Worm (Caenorhabditis elegans) whole organism, L4 larva: ENCODE data around the gene aakb-2.

Experiments
- egl-43 ChIP-seq: fragments of 200-800 bp; sonication (Bioruptor generic); IDR thresholded peaks from 2 replicates; pipeline ENCODE4 v1.3.6; 2022; ENCODE audit warnings: missing genetic modification reagents, missing genetic modification characterization, missing compliant biosample characterization
- nhr-102 ChIP-seq: sonication (generic microtip); optimal IDR thresholded peaks from 2 replicates; lab custom pipeline; 2016; ENCODE audit warnings: mild to moderate bottlenecking, missing genetic modification characterization, moderate library complexity, missing compliant biosample characterization
- nhr-76 ChIP-seq: fragments of 150-350 bp; optimal IDR thresholded peaks from 2 replicates; lab custom pipeline; 2014; ENCODE audit warnings: missing biosample characterization, missing genetic modification characterization
- unc-62 ChIP-seq, 3 experiments: fragments of 150-350 bp in 1 of 3; sonication (generic microtip); optimal IDR thresholded peaks in 2 of 3; peaks in 1 of 3; 1 replicate in 1 of 3; 2 replicates in 2 of 3; lab custom pipeline; 2014 to 2017; ENCODE audit warnings: missing biosample characterization in 3 of 3, missing genetic modification characterization in 3 of 3, missing genetic modification reagents in 3 of 3, missing genotype in 1 of 3

DNA sequence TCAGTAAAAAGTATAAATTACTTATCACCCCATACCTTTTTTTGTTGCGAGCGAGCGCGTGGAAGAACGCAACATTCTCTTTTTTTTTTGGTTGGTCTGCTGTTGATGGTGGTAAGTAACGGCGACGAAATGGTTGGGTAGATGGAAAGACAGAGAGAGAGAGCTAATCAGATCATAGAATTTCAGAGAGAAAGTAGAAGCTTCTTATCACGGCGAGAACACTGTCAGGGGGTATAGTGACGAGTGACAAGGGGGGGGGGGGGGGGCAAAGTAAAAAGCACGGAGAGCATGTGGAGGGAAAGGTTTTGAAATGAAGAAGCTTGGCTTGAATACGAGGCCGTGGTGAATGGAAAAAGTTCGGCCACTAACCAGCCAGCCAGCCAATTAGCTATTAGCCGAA lies 39.6 kb upstream of the aakb-2 start:
- no peak for TF ChIP-seq egl-43 (GFP tag; lab: Robert Waterston, UW)
- no peak for TF ChIP-seq nhr-102 (tag; lab: Kevin White, UChicago)
- TF ChIP-seq unc-62 (GFP tag; optimal IDR thresholded peaks at IDR 0.05 in 1 of 2; lab: Kevin White, UChicago), result no peak
- TF ChIP-seq unc-62 (tag; optimal IDR thresholded peaks at IDR 0.05; lab: Kevin White, UChicago), result no peak
- TF ChIP-seq nhr-76 (tag; lab: Kevin White, UChicago), result no peak
